Fruit fly (Drosophila melanogaster) Kc167 (cell line): ENCODE data around the gene CG5509.
"Not testable (repeated sequence)": the region's sequence is repeated elsewhere in the genome, so short reads cannot be mapped to it uniquely, and the experiment has no call there.

ENCODE experiments used
- Myc ChIP-seq: fragments of >200 bp; optimal IDR thresholded peaks from 2 replicates; lab custom pipeline; 2017; ENCODE audit warnings: missing external identifiers
- Sin3A ChIP-seq: fragments of >200 bp; optimal IDR thresholded peaks from 2 replicates; lab custom pipeline; 2018; ENCODE audit warnings: missing external identifiers
- h ChIP-seq: fragments of >200 bp; optimal IDR thresholded peaks from 3 replicates; lab custom pipeline; 2018; ENCODE audit warnings: missing external identifiers
- insv ChIP-seq: fragments of >200 bp; optimal IDR thresholded peaks from 3 replicates; lab custom pipeline; 2018; ENCODE audit warnings: missing external identifiers
- psq ChIP-seq: fragments of >200 bp; optimal IDR thresholded peaks from 2 replicates; lab custom pipeline; 2017; ENCODE audit warnings: missing external identifiers
- ttk ChIP-seq: sonication (Bioruptor generic); optimal IDR thresholded peaks from 2 replicates; lab custom pipeline; 2017; ENCODE audit warnings: missing external identifiers

CG5509 gene

dm6 chr3R:12443769-12444168, 8.5 kb upstream of the CG5509 start:
- TF ChIP-seq insv (lab: Kevin White, UChicago), result no peak
- no peak for TF ChIP-seq psq (lab: Kevin White, UChicago)
- no peak for TF ChIP-seq Myc (lab: Kevin White, UChicago)
- TF ChIP-seq Sin3A (lab: Kevin White, UChicago), result no peak
- TF ChIP-seq ttk (lab: Kevin White, UChicago), result no peak
- no peak for TF ChIP-seq h

dm6 chr3R:12445468-12445867, 6.8 kb upstream of the CG5509 start:
- no peak for TF ChIP-seq Sin3A (lab: Kevin White, UChicago)
- TF ChIP-seq h, result no peak
- TF ChIP-seq insv (lab: Kevin White, UChicago), result no peak
- TF ChIP-seq ttk (lab: Kevin White, UChicago), result no peak
- no peak for TF ChIP-seq psq (lab: Kevin White, UChicago)
- no peak for TF ChIP-seq Myc (lab: Kevin White, UChicago)

dm6 chr3R:12447353-12447752, 4.9 kb upstream of the CG5509 start, which contains the start of gene vrs:
Gene vrs, plus strand, starts transcription at chr3R:12447653.
- TF ChIP-seq psq (lab: Kevin White, UChicago) (no peak), h (no peak), insv (lab: Kevin White, UChicago) (no peak), Myc (lab: Kevin White, UChicago) (no peak)

- TF ChIP-seq Sin3A (lab: Kevin White, UChicago), result no peak
- TF ChIP-seq ttk (lab: Kevin White, UChicago), result no peak
Observed at dm6 chr3R:12448344-12448743, 3.9 kb upstream of the CG5509 start.

- no peak for TF ChIP-seq ttk (lab: Kevin White, UChicago)
- TF ChIP-seq Myc (lab: Kevin White, UChicago), result no peak
- no peak for TF ChIP-seq Sin3A (lab: Kevin White, UChicago)
- no peak for TF ChIP-seq insv (lab: Kevin White, UChicago)
- no peak for TF ChIP-seq h
- TF ChIP-seq psq (lab: Kevin White, UChicago), result no peak
Observed at dm6 chr3R:12448889-12449314, 3.4 kb upstream of the CG5509 start, which contains the start of gene CG18549. Gene CG18549, plus strand, starts transcription at chr3R:12449296.

dm6 chr3R:12449617-12450242, 2.5 kb upstream of the CG5509 start:
- TF ChIP-seq Sin3A (lab: Kevin White, UChicago) (no peak), ttk (lab: Kevin White, UChicago) (no peak), psq (lab: Kevin White, UChicago) (no peak), insv (lab: Kevin White, UChicago) (no peak), h (no peak), Myc (lab: Kevin White, UChicago) (no peak)

dm6 chr3R:12450713-12451259, 1.5 kb upstream of the CG5509 start:
- TF ChIP-seq Myc (lab: Kevin White, UChicago) (no peak), ttk (lab: Kevin White, UChicago) (no peak), psq (lab: Kevin White, UChicago) (no peak), h (no peak), insv (lab: Kevin White, UChicago) (no peak), Sin3A (lab: Kevin White, UChicago) (no peak)

- TF ChIP-seq psq (lab: Kevin White, UChicago), result no peak
Observed at dm6 chr3R:12451376-12451775, 888 bp upstream of the CG5509 start.

- TF ChIP-seq ttk (lab: Kevin White, UChicago), result no peak
- TF ChIP-seq Myc (lab: Kevin White, UChicago), result no peak
- TF ChIP-seq psq (lab: Kevin White, UChicago), result no peak
- no peak for TF ChIP-seq insv (lab: Kevin White, UChicago)
- no peak for TF ChIP-seq Sin3A (lab: Kevin White, UChicago)
- no peak for TF ChIP-seq h
Observed at dm6 chr3R:12454492-12454891, 2.2 kb downstream of the CG5509 start.

dm6 chr3R:12456370-12456940, 4.2 kb downstream of the CG5509 start, which contains the start of gene trus:
Gene trus, plus strand, starts transcription at chr3R:12456573.
- TF ChIP-seq h, result no peak
- no peak for TF ChIP-seq Myc (lab: Kevin White, UChicago)
- no peak for TF ChIP-seq psq (lab: Kevin White, UChicago)
- no peak for TF ChIP-seq insv (lab: Kevin White, UChicago)
- TF ChIP-seq Sin3A (lab: Kevin White, UChicago), result no peak
- no peak for TF ChIP-seq ttk (lab: Kevin White, UChicago)

- no peak for TF ChIP-seq Sin3A (lab: Kevin White, UChicago)
- no peak for TF ChIP-seq Myc (lab: Kevin White, UChicago)
- TF ChIP-seq psq (lab: Kevin White, UChicago), result peak; percentile 69
- TF ChIP-seq insv (lab: Kevin White, UChicago), result no peak
Observed at dm6 chr3R:12459879-12460522, 7.7 kb downstream of the CG5509 start, which contains the start of the genes CG5961 and Polr3C. Gene CG5961, minus strand, starts transcription at chr3R:12460294. Gene Polr3C, plus strand, starts transcription at chr3R:12460414.

dm6 chr3R:12465198-12465597, 12.9 kb downstream of the CG5509 start, which contains the start of gene CG5608:
Gene CG5608, minus strand, starts transcription at chr3R:12465298.
- TF ChIP-seq psq (lab: Kevin White, UChicago); Sin3A (lab: Kevin White, UChicago); h: not testable (repeated sequence)
